Worm (Caenorhabditis elegans) whole organism, L1 larva: Measurements from ENCODE around the gene prdx-2.

Source experiments
- C34B4.2 ChIP-seq: sonication (generic microtip); optimal IDR thresholded peaks from 2 replicates; lab custom pipeline; 2017; ENCODE audit warnings: mild to moderate bottlenecking, missing genetic modification characterization, missing compliant biosample characterization
- Y116A8C.19 ChIP-seq: sonication (generic microtip); optimal IDR thresholded peaks from 2 replicates; lab custom pipeline; 2016; ENCODE audit warnings: missing compliant biosample characterization, missing genetic modification characterization, borderline replicate concordance
- ama-1 ChIP-seq: fragments of 150-350 bp; optimal IDR thresholded peaks from 2 replicates; lab custom pipeline; 2014
- ceh-63 ChIP-seq: fragments of 200-800 bp; sonication (Bioruptor generic); optimal IDR thresholded peaks from 2 replicates; lab custom pipeline; 2018; ENCODE audit warnings: mild to moderate bottlenecking, missing genetic modification characterization, missing compliant biosample characterization
- ceh-88 ChIP-seq: fragments of 200-800 bp; sonication (Bioruptor generic); IDR thresholded peaks from 2 replicates; pipeline ENCODE4 v1.3.6; 2022; ENCODE audit warnings: missing genetic modification characterization, missing compliant biosample characterization
- ceh-90 ChIP-seq: sonication (generic microtip); optimal IDR thresholded peaks from 2 replicates; lab custom pipeline; 2016; ENCODE audit warnings: missing genetic modification characterization, missing compliant biosample characterization
- dpl-1 ChIP-seq, 3 experiments: fragments of 150-350 bp in 2 of 3; sonication (generic microtip) in 1 of 3; optimal IDR thresholded peaks; 2 replicates each; lab custom pipeline; 2014 to 2017; ENCODE audit warnings: missing biosample characterization in 3 of 3, missing genetic modification characterization in 3 of 3, missing genetic modification reagents in 3 of 3
- dsc-1 ChIP-seq: sonication (generic microtip); optimal IDR thresholded peaks from 2 replicates; lab custom pipeline; 2016; ENCODE audit warnings: mild to moderate bottlenecking, missing genetic modification characterization, missing compliant biosample characterization
- efl-1 ChIP-seq, 4 experiments: fragments of 150-350 bp; optimal IDR thresholded peaks in 3 of 4; peaks in 1 of 4; 1 replicate in 1 of 4; 2 replicates in 3 of 4; lab custom pipeline; 2014; ENCODE audit warnings: missing biosample characterization in 2 of 4, missing genetic modification characterization in 2 of 4, missing genetic modification reagents in 2 of 4
- fkh-10 ChIP-seq: sonication (generic microtip); optimal IDR thresholded peaks from 2 replicates; lab custom pipeline; 2017; ENCODE audit warnings: missing biosample characterization, missing genetic modification reagents, missing genetic modification characterization
- fkh-8 ChIP-seq: sonication (generic microtip); optimal IDR thresholded peaks from 2 replicates; lab custom pipeline; 2016; ENCODE audit warnings: mild to moderate bottlenecking, missing genetic modification characterization, missing compliant biosample characterization
- fos-1 ChIP-seq: fragments of 150-350 bp; optimal IDR thresholded peaks from 2 replicates; lab custom pipeline; 2014; ENCODE audit warnings: missing biosample characterization, missing genetic modification characterization
- grh-1 ChIP-seq: fragments of 200-800 bp; sonication (Bioruptor generic); IDR thresholded peaks from 2 replicates; pipeline ENCODE4 v1.3.6; 2022; ENCODE audit warnings: missing genetic modification reagents, missing genetic modification characterization, missing compliant biosample characterization
- jun-1 ChIP-seq: fragments of 150-350 bp; optimal IDR thresholded peaks from 2 replicates; lab custom pipeline; 2014; ENCODE audit warnings: missing biosample characterization, missing genetic modification reagents, missing genetic modification characterization
- lin-15B ChIP-seq: fragments of 150-350 bp; sonication (generic microtip); optimal IDR thresholded peaks from 3 replicates; lab custom pipeline; 2014; ENCODE audit warnings: missing biosample characterization, missing genetic modification characterization
- lin-35 ChIP-seq, 2 experiments: fragments of 150-350 bp; optimal IDR thresholded peaks; 2 replicates each; lab custom pipeline; 2014; ENCODE audit warnings: missing biosample characterization in 2 of 2, missing genetic modification characterization in 2 of 2, missing genetic modification reagents in 2 of 2
- mab-9 ChIP-seq: fragments of 200-800 bp; sonication (Bioruptor generic); IDR thresholded peaks from 2 replicates; pipeline ENCODE4 v1.3.6; 2022; ENCODE audit warnings: missing genetic modification reagents, missing genetic modification characterization, missing compliant biosample characterization
- mdl-1 ChIP-seq, 2 experiments: fragments of 150-350 bp; optimal IDR thresholded peaks; 2 replicates each; lab custom pipeline; 2014 to 2017; ENCODE audit warnings: missing biosample characterization in 2 of 2, missing genetic modification characterization in 2 of 2, inconsistent platforms in 1 of 2
- mef-2 ChIP-seq: fragments of 150-350 bp; optimal IDR thresholded peaks from 2 replicates; lab custom pipeline; 2014; ENCODE audit warnings: missing biosample characterization, missing genetic modification characterization
- mep-1 ChIP-seq: fragments of 150-350 bp; optimal IDR thresholded peaks from 2 replicates; lab custom pipeline; 2014; ENCODE audit warnings: missing biosample characterization, missing genetic modification characterization
- nhr-11 ChIP-seq: fragments of 150-350 bp; optimal IDR thresholded peaks from 2 replicates; lab custom pipeline; 2014; ENCODE audit warnings: missing biosample characterization, missing genetic modification characterization
- nhr-20 ChIP-seq: sonication (generic microtip); optimal IDR thresholded peaks from 2 replicates; lab custom pipeline; 2016; ENCODE audit warnings: mild to moderate bottlenecking, missing genetic modification characterization, missing compliant biosample characterization
- nhr-28 ChIP-seq: fragments of 150-350 bp; optimal IDR thresholded peaks from 2 replicates; lab custom pipeline; 2014; ENCODE audit warnings: missing biosample characterization, missing genetic modification characterization
- nhr-47 ChIP-seq: sonication (generic microtip); optimal IDR thresholded peaks from 2 replicates; lab custom pipeline; 2016; ENCODE audit warnings: mild to moderate bottlenecking, missing genetic modification characterization, moderate library complexity, missing compliant biosample characterization
- nhr-84 ChIP-seq: sonication (generic microtip); optimal IDR thresholded peaks from 2 replicates; lab custom pipeline; 2017; ENCODE audit warnings: missing biosample characterization, missing genetic modification characterization
- nhr-90 ChIP-seq: sonication (generic microtip); optimal IDR thresholded peaks from 2 replicates; lab custom pipeline; 2016; ENCODE audit warnings: mild to moderate bottlenecking, missing genetic modification characterization, missing compliant biosample characterization; ENCODE audit not compliant: poor library complexity
- rnt-1 ChIP-seq: sonication (generic microtip); optimal IDR thresholded peaks from 2 replicates; lab custom pipeline; 2016; ENCODE audit warnings: mild to moderate bottlenecking, missing genetic modification characterization, moderate library complexity, missing compliant biosample characterization
- sptf-1 ChIP-seq: fragments of 150-350 bp; optimal IDR thresholded peaks from 2 replicates; lab custom pipeline; 2014; ENCODE audit warnings: missing biosample characterization, missing genetic modification characterization
- swsn-7 ChIP-seq: sonication (generic microtip); optimal IDR thresholded peaks from 2 replicates; lab custom pipeline; 2016; ENCODE audit warnings: missing genetic modification characterization, missing compliant biosample characterization
- unc-130 ChIP-seq: fragments of 150-350 bp; optimal IDR thresholded peaks from 2 replicates; lab custom pipeline; 2017; ENCODE audit warnings: missing biosample characterization, missing genetic modification characterization, inconsistent platforms
- unc-86 ChIP-seq: sonication (generic microtip); optimal IDR thresholded peaks from 2 replicates; lab custom pipeline; 2016; ENCODE audit warnings: missing genetic modification characterization, missing compliant biosample characterization
- xbp-1 ChIP-seq: sonication (generic microtip); optimal IDR thresholded peaks from 2 replicates; lab custom pipeline; 2016; ENCODE audit warnings: missing genetic modification characterization, missing compliant biosample characterization
- zip-4 ChIP-seq: fragments of 200-800 bp; sonication (Bioruptor generic); optimal IDR thresholded peaks from 2 replicates; lab custom pipeline; 2018; ENCODE audit warnings: mild to moderate bottlenecking, missing genetic modification characterization, moderate library complexity, missing compliant biosample characterization
- ztf-11 ChIP-seq, 2 experiments: sonication (generic microtip); optimal IDR thresholded peaks; 2 replicates each; lab custom pipeline; 2016 to 2017; ENCODE audit warnings: missing genetic modification characterization in 2 of 2, missing biosample characterization in 1 of 2, missing compliant biosample characterization in 1 of 2
- ztf-4 ChIP-seq: fragments of 150-350 bp; optimal IDR thresholded peaks from 2 replicates; lab custom pipeline; 2014; ENCODE audit warnings: missing biosample characterization, missing genetic modification characterization

prdx-2 gene

DNA sequence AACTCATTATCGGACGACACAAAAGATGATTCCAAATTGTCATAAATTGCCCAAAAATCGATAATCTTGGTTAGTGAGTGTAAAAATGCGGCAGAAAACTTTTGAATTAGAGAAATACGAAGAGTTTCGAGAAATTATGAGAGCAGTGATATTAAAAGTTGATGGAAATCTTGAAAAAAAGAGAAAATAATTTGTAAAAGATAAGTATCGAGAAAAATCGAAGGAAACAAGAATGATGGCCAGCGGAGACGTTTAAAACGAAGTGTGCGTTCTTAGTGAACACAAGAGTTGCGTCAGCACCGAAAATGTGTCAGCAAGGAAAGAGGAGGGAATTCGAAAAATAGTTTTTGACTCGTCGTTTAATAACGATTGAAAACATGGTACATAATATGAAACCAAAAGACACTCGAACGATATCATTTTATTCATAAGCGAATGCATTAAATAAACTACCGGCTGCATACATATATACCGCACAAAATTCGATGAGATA is 11.9 kb downstream of the prdx-2 start, which contains the start of gene ndx-6 (continued):
- TF ChIP-seq ceh-90 (tag; lab: Kevin White, UChicago): peak; percentile 26
- peak; percentile 88 for TF ChIP-seq dsc-1 (tag; lab: Kevin White, UChicago)
- TF ChIP-seq swsn-7 (tag; lab: Kevin White, UChicago): peak; percentile 87
- TF ChIP-seq fkh-10 (GFP tag; lab: Kevin White, UChicago): peak; percentile 46
- peak; percentile 92 for TF ChIP-seq mep-1 (tag; lab: Kevin White, UChicago)
- peak; percentile 39; the same call in 1 of the 2 replicates for TF ChIP-seq mab-9 (GFP tag; lab: Robert Waterston, UW)
- peak in 1 of 2 experiments; percentile 65 for TF ChIP-seq mdl-1 (tag; optimal IDR thresholded peaks at IDR 0.05; lab: Kevin White, UChicago)
- TF ChIP-seq ztf-11 (tag; optimal IDR thresholded peaks at IDR 0.05; lab: Kevin White, UChicago): peak in 1 of 2 experiments; percentile 27
- peak; percentile 64 for TF ChIP-seq nhr-11
- TF ChIP-seq lin-15B (tag; lab: Kevin White, UChicago): peak; percentile 59
- TF ChIP-seq unc-130 (tag; lab: Kevin White, UChicago): peak; percentile 83
- peak; percentile 76 for TF ChIP-seq fos-1 (tag; lab: Kevin White, UChicago)
- peak; percentile 80 for TF ChIP-seq fkh-8 (tag; lab: Kevin White, UChicago)
- peak; percentile 91 for TF ChIP-seq nhr-20 (tag; lab: Kevin White, UChicago)
- peak; percentile 88 for TF ChIP-seq xbp-1 (tag; lab: Kevin White, UChicago)
- peak; percentile 75 for TF ChIP-seq ama-1
- no peak for TF ChIP-seq sptf-1
- peak; percentile 76 for TF ChIP-seq ztf-4 (tag; lab: Kevin White, UChicago)
- TF ChIP-seq nhr-84: no peak
- peak; percentile 93 for TF ChIP-seq rnt-1 (tag; lab: Kevin White, UChicago)
- peak; percentile 76 for TF ChIP-seq unc-86
- TF ChIP-seq, all 84 proteins: peak for 53

DNA sequence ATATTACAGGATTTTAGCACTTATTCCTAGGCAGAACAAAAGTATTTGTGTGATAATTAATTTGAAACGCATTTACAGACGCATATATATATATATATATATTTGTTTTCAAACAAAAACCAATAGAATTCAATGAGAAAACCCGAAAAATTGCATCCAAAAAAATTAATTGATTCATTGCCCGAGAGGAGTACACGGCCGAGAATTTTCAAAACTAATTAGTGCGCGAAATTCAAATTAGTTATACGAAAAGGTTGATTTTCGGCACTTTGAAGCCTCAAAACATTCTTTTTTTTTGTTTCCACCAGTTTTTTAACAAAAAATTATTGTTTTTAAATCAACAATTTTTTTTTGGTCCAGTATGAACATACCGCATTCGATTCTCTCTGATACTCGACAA is 13.5 kb downstream of the prdx-2 start:
- no peak for TF ChIP-seq ceh-88 (GFP tag; lab: Robert Waterston, UW)
- no peak for TF ChIP-seq C34B4.2 (tag; lab: Kevin White, UChicago)
- TF ChIP-seq efl-1 (optimal IDR thresholded peaks at IDR 0.05; lab: Kevin White, UChicago): peak; percentile 28 to 45
- TF ChIP-seq efl-1 (GFP tag; optimal IDR thresholded peaks at IDR 0.05 in 1 of 2; lab: Kevin White, UChicago): peak; percentile 46 to 89
- TF ChIP-seq dpl-1 (GFP tag; optimal IDR thresholded peaks at IDR 0.05; lab: Kevin White, UChicago): peak in 2 of 3 experiments; percentile 13 to 48
- TF ChIP-seq lin-35 (GFP tag; optimal IDR thresholded peaks at IDR 0.05; lab: Kevin White, UChicago): peak in 1 of 2 experiments; percentile 3
- TF ChIP-seq, all 84 proteins: peak for 3

DNA sequence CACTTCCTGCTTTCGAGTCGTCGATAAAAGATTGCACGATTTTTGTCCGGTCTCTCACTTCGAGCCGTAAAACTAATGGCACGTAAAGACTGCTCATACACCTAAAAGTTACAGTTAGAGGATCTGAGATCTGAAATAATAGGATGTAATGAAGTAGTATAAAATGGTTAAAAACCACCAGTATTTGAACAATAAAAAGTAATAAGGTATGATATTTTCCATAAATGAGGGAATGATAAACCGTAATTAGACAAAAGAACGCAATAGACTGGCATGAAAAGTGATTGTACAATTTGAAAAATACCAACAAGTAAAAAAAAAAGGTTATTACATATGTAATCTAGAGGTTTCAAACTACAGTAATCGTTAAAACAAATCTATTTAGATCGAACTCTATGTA is 15.1 kb downstream of the prdx-2 start, which contains the start of gene brap-2:
brap-2 (minus strand) TSS at position 101 of the 400 bp plus-strand sequence.
- no peak for TF ChIP-seq nhr-90 (tag; lab: Kevin White, UChicago)
- no peak for TF ChIP-seq nhr-84
- TF ChIP-seq ztf-4 (tag; lab: Kevin White, UChicago): no peak
- no peak for TF ChIP-seq nhr-11
- TF ChIP-seq, all 84 proteins: peak for 0

DNA sequence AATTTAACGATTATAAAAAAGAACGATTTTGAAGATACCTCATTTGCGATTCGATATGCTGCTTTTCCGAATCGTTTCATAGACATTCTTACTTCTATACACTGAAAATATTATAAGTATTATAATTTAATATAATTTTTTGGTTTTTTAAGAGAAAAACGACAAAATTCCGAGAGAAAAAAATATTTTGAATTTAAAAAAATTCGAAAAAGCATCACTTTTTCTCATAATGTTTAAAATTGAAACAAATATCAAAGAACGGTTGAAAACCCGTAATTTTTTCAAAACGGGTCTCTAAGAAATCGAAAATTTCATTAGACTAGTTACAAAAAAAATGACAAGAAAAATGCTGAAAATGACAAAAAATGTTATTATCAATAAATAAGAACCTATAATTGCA is 17.6 kb downstream of the prdx-2 start, which contains the start of gene pink-1:
pink-1 (minus strand) TSS at position 101 of the 400 bp plus-strand sequence.
- TF ChIP-seq Y116A8C.19 (tag; lab: Kevin White, UChicago) (no peak), mef-2 (no peak), zip-4 (no peak), ceh-63 (GFP tag; lab: Kevin White, UChicago) (no peak), grh-1 (no peak), nhr-28 (tag; lab: Kevin White, UChicago) (no peak), jun-1 (tag; lab: Kevin White, UChicago) (no peak), nhr-47 (tag; lab: Kevin White, UChicago) (no peak), xbp-1 (tag; lab: Kevin White, UChicago) (no peak), unc-130 (tag; lab: Kevin White, UChicago) (no peak)
